Worm (Caenorhabditis elegans) whole organism, L4 larva: ENCODE measurements around the gene ceh-58.

Experiments used
- F10B5.3 ChIP-seq: sonication (generic microtip); optimal IDR thresholded peaks from 2 replicates; lab custom pipeline; 2016; ENCODE audit warnings: mild to moderate bottlenecking, missing genetic modification characterization, missing compliant biosample characterization
- Y5F2A.4 ChIP-seq: fragments of 200-800 bp; sonication (Bioruptor generic); optimal IDR thresholded peaks from 2 replicates; lab custom pipeline; 2018; ENCODE audit warnings: mild to moderate bottlenecking, missing genetic modification characterization, missing compliant biosample characterization
- aha-1 ChIP-seq: fragments of 150-350 bp; peaks from one replicate; lab custom pipeline; 2014; ENCODE audit warnings: missing biosample characterization, missing genetic modification characterization
- cey-2 ChIP-seq: sonication (generic microtip); optimal IDR thresholded peaks from 3 replicates; lab custom pipeline; 2017; ENCODE audit warnings: missing genetic modification characterization, mild to moderate bottlenecking, missing compliant biosample characterization, antibody characterized with exemption, borderline replicate concordance; ENCODE audit not compliant: insufficient read depth
- fkh-10 ChIP-seq: fragments of 150-350 bp; optimal IDR thresholded peaks from 2 replicates; lab custom pipeline; 2014; ENCODE audit warnings: missing biosample characterization, missing genetic modification reagents, missing genetic modification characterization
- lin-15B ChIP-seq: fragments of 150-350 bp; sonication (generic microtip); optimal IDR thresholded peaks from 3 replicates; lab custom pipeline; 2014; ENCODE audit warnings: missing biosample characterization, missing genetic modification characterization
- nhr-6 ChIP-seq: fragments of 150-350 bp; optimal IDR thresholded peaks from 2 replicates; lab custom pipeline; 2014; ENCODE audit warnings: missing biosample characterization, missing genetic modification characterization
- unc-62 ChIP-seq, 3 experiments: fragments of 150-350 bp in 1 of 3; sonication (generic microtip); optimal IDR thresholded peaks in 2 of 3; peaks in 1 of 3; 1 replicate in 1 of 3; 2 replicates in 2 of 3; lab custom pipeline; 2014 to 2017; ENCODE audit warnings: missing biosample characterization in 3 of 3, missing genetic modification characterization in 3 of 3, missing genetic modification reagents in 3 of 3, missing genotype in 1 of 3

Gene ceh-58

ce11 chrII:10321410-10321809 is 48.0 kb downstream of the ceh-58 start, which contains the start of gene idpp-4:
TSS of gene idpp-4 (plus strand) at chrII:10321460.
- TF ChIP-seq nhr-6 (tag; lab: Kevin White, UChicago) = no peak
- TF ChIP-seq aha-1 (tag; lab: Kevin White, UChicago) = no peak
- TF ChIP-seq Y5F2A.4 = no peak
- TF ChIP-seq unc-62 (GFP tag; optimal IDR thresholded peaks at IDR 0.05 in 1 of 2; lab: Kevin White, UChicago) = peak in 1 of 2 experiments; percentile 93
- no peak for TF ChIP-seq unc-62 (tag; optimal IDR thresholded peaks at IDR 0.05; lab: Kevin White, UChicago)
- TF ChIP-seq lin-15B = no peak
- no peak for TF ChIP-seq F10B5.3 (tag; lab: Kevin White, UChicago)
- TF ChIP-seq cey-2 = no peak
- no peak for TF ChIP-seq fkh-10 (GFP tag; lab: Kevin White, UChicago)
